Worm (Caenorhabditis elegans) whole organism, L4 larva: ENCODE data around the gene Y37D8A.6.

ENCODE experiments used
- F26F4.8 ChIP-seq: fragments of 200-800 bp; sonication (Bioruptor generic); conservative IDR thresholded peaks from 2 replicates; pipeline ENCODE4 v1.3.6; 2022; ENCODE audit warnings: missing genetic modification characterization, missing compliant biosample characterization
- dmd-6 ChIP-seq: fragments of 200-800 bp; sonication (Bioruptor generic); IDR thresholded peaks from 2 replicates; pipeline ENCODE4 v1.3.6; 2022; ENCODE audit warnings: missing genetic modification reagents, missing genetic modification characterization, missing compliant biosample characterization
- dmd-8 ChIP-seq: fragments of 200-800 bp; sonication (Bioruptor generic); IDR thresholded peaks from 2 replicates; pipeline ENCODE4 v1.3.6; 2022; ENCODE audit warnings: missing genetic modification characterization, missing compliant biosample characterization
- dpl-1 ChIP-seq: fragments of 150-350 bp; optimal IDR thresholded peaks from 2 replicates; lab custom pipeline; 2014; ENCODE audit warnings: missing biosample characterization, missing genetic modification reagents, missing genetic modification characterization
- lin-1 ChIP-seq: fragments of 200-800 bp; sonication (Bioruptor generic); IDR thresholded peaks from 2 replicates; pipeline ENCODE4 v1.3.6; 2022; ENCODE audit warnings: missing genetic modification reagents, missing genetic modification characterization, missing compliant biosample characterization
- lir-3 ChIP-seq: sonication (generic microtip); optimal IDR thresholded peaks from 2 replicates; lab custom pipeline; 2016; ENCODE audit warnings: mild to moderate bottlenecking, missing genetic modification characterization, missing compliant biosample characterization
- nhr-48 ChIP-seq: sonication (generic microtip); optimal IDR thresholded peaks from 2 replicates; lab custom pipeline; 2016; ENCODE audit warnings: mild to moderate bottlenecking, missing genetic modification characterization, missing compliant biosample characterization
- unc-39 ChIP-seq: sonication (generic microtip); optimal IDR thresholded peaks from 2 replicates; lab custom pipeline; 2017; ENCODE audit warnings: missing biosample characterization, missing genetic modification characterization
- ztf-11 ChIP-seq: fragments of 150-350 bp; optimal IDR thresholded peaks from 2 replicates; lab custom pipeline; 2014; ENCODE audit warnings: missing biosample characterization, missing genetic modification characterization

The Y37D8A.6 gene

DNA sequence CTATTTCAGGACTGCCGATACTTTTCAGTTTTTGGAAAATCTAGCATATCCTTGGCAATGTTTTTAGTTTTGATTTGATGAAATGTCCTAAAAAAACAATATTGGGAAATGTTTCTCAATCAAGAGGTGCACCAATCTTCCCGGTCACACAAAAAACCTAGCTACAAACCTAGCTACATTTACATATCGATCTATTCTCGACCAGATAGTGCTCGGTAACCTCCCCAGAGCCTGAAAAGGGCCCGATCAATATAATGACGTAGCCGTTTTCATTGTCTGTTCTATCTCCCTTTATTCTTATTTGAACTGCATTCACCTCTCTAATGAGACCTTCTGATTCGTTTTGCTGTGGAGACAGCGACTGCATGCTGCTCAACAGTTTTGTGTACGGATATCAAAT, 62.4 kb downstream of the Y37D8A.6 start, which contains the start of gene BE10.3:
Gene BE10.3, plus strand, starts transcription at position 301 of the 400 bp plus-strand sequence.
- no peak for TF ChIP-seq nhr-48 (tag; lab: Kevin White, UChicago)
- no peak for TF ChIP-seq F26F4.8 (GFP tag; lab: Robert Waterston, UW)
- TF ChIP-seq dmd-6 (GFP tag; lab: Robert Waterston, UW), result no peak
- no peak for TF ChIP-seq lir-3 (tag; lab: Kevin White, UChicago)
- TF ChIP-seq ztf-11 (tag; lab: Kevin White, UChicago), result no peak
- TF ChIP-seq dpl-1 (GFP tag; lab: Kevin White, UChicago), result no peak
- no peak for TF ChIP-seq unc-39 (tag; lab: Kevin White, UChicago)
- TF ChIP-seq dmd-8 (GFP tag; lab: Robert Waterston, UW), result no peak
- no peak for TF ChIP-seq lin-1 (GFP tag; lab: Robert Waterston, UW)
